Fruit fly (Drosophila melanogaster) S2 (cell line): ENCODE results near the gene RhoL.

ENCODE experiments used
- CG8478 ChIP-seq: fragments of >200 bp; optimal IDR thresholded peaks from 2 replicates; lab custom pipeline; 2018
- CTCF ChIP-seq, 2 experiments: fragments of >200 bp; optimal IDR thresholded peaks; 2 replicates each; lab custom pipeline; 2018

The RhoL gene

DNA sequence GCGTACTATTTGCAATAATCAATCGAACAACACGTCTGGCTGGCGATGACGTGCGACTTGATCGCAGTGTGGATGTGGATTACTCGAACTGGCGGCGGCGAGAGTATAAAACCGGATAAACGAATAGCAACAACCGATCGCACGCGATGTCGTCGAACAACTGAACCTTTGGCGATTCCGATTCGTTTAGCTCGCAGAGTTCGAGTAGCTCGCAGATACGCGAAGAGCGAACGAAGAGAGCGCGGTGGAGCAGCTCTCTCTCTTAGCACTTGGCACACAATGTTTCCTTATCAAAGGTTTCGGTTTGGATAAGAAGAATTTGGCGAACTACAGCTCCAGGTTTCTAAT, at the start of gene RhoL:
Gene RhoL, minus strand, starts transcription at position 166 of the 348 bp plus-strand sequence.
- TF ChIP-seq CG8478 (lab: Kevin White, UChicago), result no peak
- TF ChIP-seq CTCF (optimal IDR thresholded peaks at IDR 0.05; lab: Kevin White, UChicago), result no peak

DNA sequence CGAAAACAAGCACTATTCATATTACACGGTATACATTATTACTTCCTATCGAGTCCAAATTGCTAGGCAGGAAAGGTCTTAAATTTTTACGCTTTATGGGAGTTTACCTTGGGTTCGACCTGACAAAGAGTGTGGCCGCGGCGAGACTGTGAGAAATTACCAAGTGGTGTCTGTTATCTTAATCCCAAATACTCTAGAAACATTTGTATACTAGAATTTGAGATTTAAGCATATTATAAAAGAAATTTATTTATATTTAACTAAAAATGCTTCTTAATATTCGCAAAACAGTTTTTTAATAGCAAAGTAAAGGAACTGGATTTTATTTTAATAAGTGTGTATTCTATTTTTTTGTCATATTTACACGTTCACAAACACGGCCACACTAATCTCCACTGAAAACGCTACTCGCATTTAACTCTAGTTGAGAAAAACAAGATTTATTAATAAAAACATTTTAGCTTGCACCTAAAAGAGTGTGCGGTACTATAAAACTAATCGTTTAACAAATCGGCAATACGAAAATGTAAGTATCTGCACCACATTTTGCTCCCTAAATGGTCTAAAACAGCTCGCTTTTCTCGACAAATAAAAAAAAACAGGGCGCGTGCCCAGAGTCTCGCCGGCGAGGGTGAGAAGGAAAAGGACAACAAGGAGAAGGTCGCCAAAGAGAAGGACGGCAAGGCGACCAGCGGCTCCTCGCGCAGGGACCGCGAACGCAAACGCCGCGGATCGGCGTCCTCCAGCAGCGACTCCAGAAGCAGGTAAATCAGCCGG, 49.5 kb upstream of the RhoL start, which contains the start of the genes mura and RnpS1:
Gene mura, minus strand, starts transcription at position 148 of the 777 bp plus-strand sequence.
Gene RnpS1, plus strand, starts transcription at position 376 of the 777 bp plus-strand sequence.
- TF ChIP-seq CG8478 (lab: Kevin White, UChicago), result no peak
- TF ChIP-seq CTCF (optimal IDR thresholded peaks at IDR 0.05; lab: Kevin White, UChicago), result no peak

DNA sequence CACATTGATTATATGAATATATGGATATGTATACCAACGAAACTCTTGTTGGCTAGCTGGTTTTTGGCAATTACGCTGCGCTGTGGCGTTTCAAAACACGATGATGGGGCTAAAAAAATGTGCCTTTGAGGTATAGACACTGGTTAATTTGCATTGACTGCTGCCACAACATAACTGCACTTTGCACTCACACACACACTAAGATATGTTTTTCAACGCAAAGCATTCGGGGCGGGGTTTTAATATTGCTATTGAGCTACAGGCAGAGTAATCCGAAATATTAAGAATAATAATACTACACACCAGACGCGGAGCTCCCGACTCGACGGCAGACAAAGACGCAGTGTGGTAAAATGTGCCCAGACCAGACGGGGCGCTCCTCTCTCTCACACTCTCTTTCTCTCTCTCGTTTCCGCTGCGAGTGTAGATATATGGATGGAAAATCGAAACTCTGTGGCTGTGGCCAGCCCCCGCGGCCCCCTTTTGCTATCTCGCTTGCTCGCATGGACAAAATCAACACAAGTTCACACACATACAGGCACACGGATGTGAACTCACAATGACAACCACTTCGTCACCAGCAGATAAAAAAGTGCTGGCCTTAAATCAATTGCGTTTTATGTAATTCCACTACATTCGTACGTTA, 48.8 kb upstream of the RhoL start:
- TF ChIP-seq CG8478 (lab: Kevin White, UChicago) (no peak), CTCF (optimal IDR thresholded peaks at IDR 0.05; lab: Kevin White, UChicago) (no peak)

DNA sequence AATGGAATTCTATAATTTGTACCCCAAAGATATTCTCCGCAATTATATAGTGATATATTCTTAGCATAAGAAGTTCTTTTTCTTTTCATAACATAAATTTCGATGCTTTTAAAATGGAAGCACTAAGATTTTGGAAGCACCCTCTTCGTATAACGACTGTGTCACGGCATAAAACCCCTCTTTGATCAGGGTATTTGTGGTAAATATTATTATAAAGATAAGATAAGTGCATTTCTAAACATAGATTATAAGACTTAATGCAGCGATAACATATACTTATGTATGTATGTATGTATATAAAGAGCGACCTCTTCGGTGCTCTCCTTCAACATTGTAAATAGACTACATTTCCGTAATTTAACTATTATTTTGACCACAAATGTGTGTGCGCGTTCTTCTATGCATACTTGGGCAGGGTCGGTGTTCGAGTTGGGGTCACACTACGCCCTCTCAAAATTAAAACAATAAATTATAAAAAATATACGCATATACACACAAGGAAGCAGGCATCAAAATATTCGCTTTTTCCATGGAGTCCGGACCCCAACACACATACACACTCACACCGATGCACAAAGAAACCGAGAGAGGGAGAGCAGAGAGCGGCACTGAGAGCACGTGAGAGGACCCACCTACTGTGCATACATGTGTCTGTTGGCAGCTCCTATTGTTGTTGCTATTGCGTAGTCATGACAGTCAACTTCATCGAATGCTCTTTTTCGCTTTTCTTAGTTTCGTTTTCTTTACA, 48.1 kb upstream of the RhoL start:
- TF ChIP-seq CTCF (optimal IDR thresholded peaks at IDR 0.05; lab: Kevin White, UChicago) (no peak), CG8478 (lab: Kevin White, UChicago) (no peak)

DNA sequence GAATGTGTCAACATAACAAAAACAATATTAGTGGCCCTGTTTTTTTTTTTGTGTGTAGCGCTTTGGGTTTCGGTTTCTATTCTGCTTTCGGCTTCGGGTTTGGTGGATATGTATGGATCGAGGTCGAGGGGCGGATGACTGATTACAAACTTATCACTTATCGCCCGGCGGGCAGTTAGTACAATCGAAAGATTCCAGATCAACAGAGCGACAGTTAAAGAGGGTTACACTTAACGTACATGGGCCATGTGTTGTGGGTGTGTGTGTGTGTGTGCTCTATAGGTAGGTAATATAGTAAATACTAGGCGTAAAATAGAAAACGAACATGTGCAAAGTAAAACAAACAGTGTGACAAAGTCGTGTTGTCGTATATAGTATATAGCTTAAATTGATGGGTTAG, 46.4 kb upstream of the RhoL start:
- TF ChIP-seq CTCF (optimal IDR thresholded peaks at IDR 0.05; lab: Kevin White, UChicago) (no peak), CG8478 (lab: Kevin White, UChicago) (no peak)

DNA sequence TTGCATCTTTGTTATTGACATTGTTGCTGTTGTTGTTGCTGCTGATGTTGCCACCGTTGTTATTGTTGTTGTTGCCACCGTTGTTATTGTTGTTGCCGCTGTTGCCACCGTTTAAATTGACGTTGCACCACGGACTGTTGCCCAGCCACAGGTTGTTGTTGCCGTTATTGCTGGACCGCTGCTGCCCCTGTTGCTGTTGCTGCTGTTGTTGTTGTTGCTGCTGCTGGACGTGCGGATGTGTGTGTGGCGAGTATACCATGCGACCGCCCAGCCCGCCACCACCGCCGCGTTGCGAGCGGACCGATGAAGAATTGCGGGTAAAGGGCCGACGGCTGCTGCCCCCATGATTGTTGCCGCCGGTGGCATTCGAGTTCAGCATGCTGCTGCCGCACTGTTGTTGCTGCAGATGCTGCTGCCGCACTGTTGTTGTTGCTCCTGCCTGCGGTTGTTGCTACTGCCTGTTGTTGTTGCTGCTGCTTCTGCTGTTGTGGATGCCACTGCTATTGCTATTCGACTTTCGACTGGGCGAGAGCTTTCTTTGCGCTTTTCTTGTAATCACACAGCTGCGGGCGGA, 44.5 kb upstream of the RhoL start:
- TF ChIP-seq CTCF (optimal IDR thresholded peaks at IDR 0.05; lab: Kevin White, UChicago) (no peak), CG8478 (lab: Kevin White, UChicago) (no peak)

DNA sequence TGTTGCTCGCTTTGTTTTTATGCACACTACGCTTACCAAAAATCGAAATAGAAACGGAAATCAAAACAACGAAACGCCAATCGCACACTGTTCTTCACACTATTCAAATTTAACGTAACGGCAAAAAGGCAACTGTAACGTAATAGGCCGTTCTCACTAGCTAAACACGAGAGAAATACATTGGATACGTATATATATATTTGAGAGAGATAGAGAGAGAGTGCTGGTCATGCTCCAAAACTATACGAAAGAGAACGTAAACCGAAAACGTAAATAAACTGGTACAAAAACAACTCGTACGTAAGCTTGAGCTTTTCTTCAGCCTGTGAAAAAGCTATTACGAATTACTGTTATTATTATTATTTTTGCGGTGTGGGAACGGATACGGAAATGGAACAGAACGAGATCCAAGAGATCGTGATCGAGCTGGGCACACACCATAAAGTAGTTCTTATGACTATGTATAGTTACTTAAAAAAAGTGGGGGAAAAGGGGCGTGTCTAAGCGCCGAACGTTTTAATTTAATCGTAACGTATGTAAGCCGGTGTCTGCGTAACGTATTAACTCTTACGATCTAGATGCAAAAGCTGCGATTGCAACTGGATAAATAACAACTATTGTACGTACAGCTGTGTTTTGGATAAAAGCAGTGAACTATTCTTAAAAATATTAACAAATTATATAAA, 41.3 kb upstream of the RhoL start:
- TF ChIP-seq CTCF (optimal IDR thresholded peaks at IDR 0.05; lab: Kevin White, UChicago) (no peak), CG8478 (lab: Kevin White, UChicago) (no peak)

DNA sequence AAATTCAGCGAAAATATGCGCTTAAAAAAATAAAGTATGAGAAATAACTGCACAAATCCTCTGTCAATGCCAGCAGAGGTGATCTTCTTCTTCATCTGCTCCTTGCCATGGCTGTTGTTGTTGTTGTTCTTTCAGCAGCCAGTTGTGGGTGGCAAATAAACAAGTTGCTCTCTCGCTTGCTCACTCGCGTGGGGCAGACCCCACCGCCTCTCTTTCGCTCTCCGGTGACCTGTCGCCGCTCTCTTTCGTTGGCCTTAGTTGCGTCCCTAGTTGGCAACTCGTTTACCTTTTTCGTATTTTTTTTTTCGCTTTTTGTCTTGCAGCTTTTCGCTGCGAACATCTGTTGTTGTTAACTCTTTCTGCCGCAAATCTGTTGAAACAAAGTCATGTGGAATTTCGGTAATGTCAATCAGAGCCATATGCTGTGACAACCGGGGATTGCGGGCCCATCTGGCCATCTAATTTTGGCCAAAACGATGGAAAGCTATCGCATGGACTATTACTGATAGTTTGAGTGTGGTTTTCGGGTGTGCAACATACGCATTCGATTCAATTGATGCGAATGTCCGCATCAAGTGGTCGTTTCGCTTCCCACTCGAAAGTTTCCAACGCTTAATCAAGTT, 32.3 kb upstream of the RhoL start:
- TF ChIP-seq CG8478 (lab: Kevin White, UChicago), result no peak
- no peak for TF ChIP-seq CTCF (optimal IDR thresholded peaks at IDR 0.05; lab: Kevin White, UChicago)

DNA sequence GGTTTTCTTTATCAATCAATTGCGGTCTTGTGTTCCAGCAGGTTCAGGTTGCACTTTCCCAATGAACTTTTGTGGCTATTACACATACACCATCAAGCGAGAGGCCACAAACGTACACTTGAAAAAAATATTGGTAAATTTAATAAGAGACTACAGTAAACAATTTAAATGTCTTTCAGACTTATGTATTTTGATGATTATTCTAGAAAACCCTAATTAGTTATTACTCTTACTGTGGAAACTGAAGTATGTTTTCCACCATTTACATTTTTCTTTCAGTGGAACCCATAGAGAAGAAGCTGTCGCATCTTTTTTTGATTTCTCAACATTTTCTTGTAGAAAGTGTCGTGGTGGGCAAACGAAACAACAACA, 31.7 kb upstream of the RhoL start:
- TF ChIP-seq CTCF (optimal IDR thresholded peaks at IDR 0.05; lab: Kevin White, UChicago), result no peak
- TF ChIP-seq CG8478 (lab: Kevin White, UChicago), result no peak

DNA sequence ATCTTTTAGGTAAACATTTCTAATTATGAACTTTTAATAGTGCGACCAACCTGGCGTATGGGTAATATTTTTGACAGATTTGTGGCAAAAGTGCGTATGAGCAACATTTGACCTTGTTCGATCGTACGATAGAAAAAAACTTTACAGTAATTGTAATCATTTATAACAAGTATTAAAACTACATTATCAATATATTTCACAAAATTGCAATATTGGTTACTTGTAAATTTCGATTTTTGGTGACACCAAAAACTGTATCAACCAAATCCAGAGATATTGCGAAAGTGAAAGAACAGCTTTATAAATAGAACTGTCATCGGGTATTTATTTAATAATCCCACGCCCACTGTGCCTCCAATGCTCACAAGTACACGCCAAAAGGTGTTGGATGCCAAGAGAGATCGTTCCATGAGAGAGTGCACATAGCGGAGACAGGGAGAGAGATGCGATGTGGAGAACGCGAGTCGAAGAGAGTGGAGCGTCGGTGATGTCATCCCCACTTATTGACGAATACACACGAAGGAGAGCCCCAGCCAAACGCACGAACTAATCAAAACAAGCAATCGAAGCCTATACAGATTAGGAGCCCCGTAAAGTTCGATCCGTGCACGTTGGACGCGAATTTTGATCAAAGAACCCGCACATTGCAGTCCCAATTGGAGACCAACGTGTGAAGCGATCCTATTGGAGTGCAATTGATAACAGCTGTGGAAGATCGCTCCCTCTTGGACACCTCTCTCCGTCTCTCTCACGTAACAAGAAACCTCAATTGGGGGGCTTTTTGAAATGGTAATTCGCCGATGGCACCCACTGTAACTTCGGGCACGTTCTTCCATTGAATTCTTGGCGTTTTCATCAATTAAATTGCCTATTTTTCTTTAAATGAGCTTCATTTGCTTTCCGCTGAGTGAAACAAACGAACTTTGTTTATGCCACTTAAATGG, 31.1 kb upstream of the RhoL start:
- TF ChIP-seq CG8478 (lab: Kevin White, UChicago) (no peak), CTCF (optimal IDR thresholded peaks at IDR 0.05; lab: Kevin White, UChicago) (no peak)

DNA sequence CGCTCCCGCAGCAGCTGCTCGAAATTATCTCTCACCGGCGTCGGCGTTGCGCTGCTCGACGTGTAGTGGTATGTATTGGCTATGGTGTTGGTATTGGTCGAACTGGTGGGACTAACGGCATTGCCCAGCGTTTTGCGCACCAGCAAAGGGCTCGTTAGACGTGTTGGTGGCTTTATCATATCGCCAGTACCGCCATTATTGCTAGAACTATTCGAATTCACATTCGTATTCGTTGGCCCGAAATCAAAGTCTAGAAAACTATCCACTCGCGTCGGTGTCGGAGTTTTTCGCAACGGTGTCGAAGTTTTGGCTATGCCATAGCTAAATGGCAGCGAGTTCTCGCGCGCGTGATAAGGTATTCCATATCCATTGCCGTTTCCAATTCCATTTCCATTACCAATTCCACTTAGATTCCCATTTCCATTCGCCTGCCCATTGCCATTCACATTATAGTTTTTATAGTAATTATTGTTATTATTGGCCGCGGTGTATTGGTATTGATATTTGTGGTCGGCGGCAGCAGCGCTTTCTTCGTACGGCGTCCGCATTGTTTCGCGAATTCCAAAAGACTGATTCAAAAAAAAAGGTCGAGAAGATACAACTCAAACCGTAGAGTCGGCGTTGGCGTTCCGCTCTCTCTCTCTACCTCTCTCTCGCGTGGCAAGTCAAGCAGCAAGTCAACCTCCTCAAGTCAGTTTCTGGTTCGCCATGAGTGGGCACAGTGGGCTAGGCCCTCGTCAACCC, 30.2 kb upstream of the RhoL start, which contains the start of gene by:
Gene by, minus strand, starts transcription at position 575 of the 744 bp plus-strand sequence.
- no peak for TF ChIP-seq CG8478 (lab: Kevin White, UChicago)
- TF ChIP-seq CTCF (optimal IDR thresholded peaks at IDR 0.05; lab: Kevin White, UChicago), result no peak

DNA sequence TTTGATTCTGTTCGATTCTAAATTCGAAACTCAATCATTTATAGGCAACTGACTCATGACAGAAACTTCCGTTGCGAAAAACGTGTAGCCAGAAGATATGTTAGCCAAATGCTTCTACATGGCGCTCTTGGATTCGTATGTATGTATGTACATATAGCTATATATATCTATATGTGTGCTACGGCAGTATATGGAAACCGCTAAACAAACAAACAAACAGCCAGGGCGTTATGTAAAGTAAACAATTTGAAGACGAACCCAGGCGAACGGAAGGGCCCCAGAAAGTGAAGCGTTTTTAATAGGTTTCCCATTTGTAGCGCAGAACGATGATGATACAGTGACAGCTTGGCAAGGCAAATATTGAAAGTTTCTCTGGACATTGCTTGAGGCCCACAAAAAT, 27.5 kb upstream of the RhoL start:
- TF ChIP-seq CTCF (optimal IDR thresholded peaks at IDR 0.05; lab: Kevin White, UChicago) (no peak), CG8478 (lab: Kevin White, UChicago) (no peak)
